Fruit fly (Drosophila melanogaster): ENCODE measurements around the gene SmB.

The SmB gene

DNA sequence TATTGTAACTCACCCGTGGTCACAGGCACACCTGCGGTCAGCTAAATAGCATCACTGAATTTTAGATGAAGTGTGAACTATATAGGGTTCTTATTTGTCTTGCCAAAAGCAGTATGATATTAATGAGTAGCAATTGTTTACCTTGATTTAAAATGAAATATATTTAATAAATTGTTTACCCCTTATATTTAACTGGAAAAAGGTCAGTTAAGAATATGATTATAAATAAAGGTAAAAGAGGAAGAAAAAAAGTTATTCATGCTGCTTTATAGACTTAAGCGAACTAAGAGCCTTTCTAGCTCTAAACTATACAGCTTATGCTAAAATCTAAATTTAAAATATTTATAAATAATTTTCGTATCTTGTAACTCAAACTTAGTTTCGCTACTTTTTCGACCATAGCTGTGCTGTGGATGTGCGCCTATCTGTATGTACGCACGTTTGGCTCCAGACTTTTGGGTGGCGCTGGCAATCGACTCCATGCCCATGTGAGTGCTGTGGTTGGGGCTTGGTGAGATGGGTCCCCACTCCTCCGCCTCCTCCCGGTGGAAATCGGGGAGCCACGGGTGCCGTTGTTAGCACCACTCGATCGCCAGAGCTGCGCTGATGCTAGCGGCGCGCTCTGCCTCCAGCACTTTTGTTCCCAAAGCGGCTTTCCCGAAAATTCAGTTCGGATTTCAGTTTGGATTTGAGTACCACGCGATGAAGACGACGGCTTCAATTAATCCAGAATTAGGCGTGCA, 15.8 kb upstream of the SmB start, which contains the start of gene loh (continued):
- TF ChIP-seq CG13775 (GFP tag; optimal IDR thresholded peaks at IDR 0.05) (peak; percentile 32), CG5180 (GFP tag; optimal IDR thresholded peaks at IDR 0.05) (peak; percentile 65), insv (GFP tag; optimal IDR thresholded peaks at IDR 0.05) (no peak), da (GFP tag; optimal IDR thresholded peaks at IDR 0.05) (no peak), CG12391 (tag; optimal IDR thresholded peaks at IDR 0.05) (peak; percentile 64), Opbp (GFP tag; IDR thresholded peaks at IDR 0.05; ENCODE audit: partially characterized antibody) (no peak), CG7556 (GFP tag; optimal IDR thresholded peaks at IDR 0.05) (peak; percentile 84), CG11723 (GFP tag; optimal IDR thresholded peaks at IDR 0.05) (peak; percentile 53), CG14441 (GFP tag; IDR thresholded peaks at IDR 0.05) (no peak), Jarid2 (GFP tag; optimal IDR thresholded peaks at IDR 0.05) (no peak), Xbp1 (GFP tag; optimal IDR thresholded peaks at IDR 0.05) (peak; percentile 46), Chrac-16 (GFP tag; optimal IDR thresholded peaks at IDR 0.05) (no peak), CG9817 (tag; optimal IDR thresholded peaks at IDR 0.05) (no peak), salm (tag; optimal IDR thresholded peaks at IDR 0.05) (peak; percentile 46)

- TF ChIP-seq ato (GFP tag; IDR thresholded peaks at IDR 0.05; ENCODE audit: partially characterized antibody) (peak; percentile 95), row (GFP tag; IDR thresholded peaks at IDR 0.05) (peak; percentile 40; the same call in 1 of the 3 replicates), CG2712 (tag; optimal IDR thresholded peaks at IDR 0.05) (peak; percentile 23), pfk (GFP tag; optimal IDR thresholded peaks at IDR 0.05) (peak; percentile 70), hbn (GFP tag; IDR thresholded peaks at IDR 0.05; ENCODE audit: partially characterized antibody) (peak; percentile 68), MBD-R2 (GFP tag; IDR thresholded peaks at IDR 0.05) (peak; percentile 69), Myb (GFP tag; optimal IDR thresholded peaks at IDR 0.05) (peak; percentile 4), Opbp (GFP tag; IDR thresholded peaks at IDR 0.05; ENCODE audit: partially characterized antibody) (peak; percentile 77; the same call in 2 of the 3 replicates), MESR4 (GFP tag; optimal IDR thresholded peaks at IDR 0.05) (peak; percentile 16), ci (GFP tag; IDR thresholded peaks at IDR 0.05) (no peak), sens (GFP tag) (peak; percentile 75), stwl (tag; optimal IDR thresholded peaks at IDR 0.05) (peak; percentile 79), CoRest (tag; optimal IDR thresholded peaks at IDR 0.05) (peak; percentile 5), HLH54F (GFP tag; optimal IDR thresholded peaks at IDR 0.05) (no peak), CG12659 (GFP tag; optimal IDR thresholded peaks at IDR 0.05) (peak; percentile 65), bbx (GFP tag; IDR thresholded peaks at IDR 0.05; ENCODE audit: partially characterized antibody) (peak; percentile 89), HmgZ (tag; optimal IDR thresholded peaks at IDR 0.05) (peak; percentile 5), Scr (GFP tag; IDR thresholded peaks at IDR 0.05; ENCODE audit: partially characterized antibody) (peak; percentile 79), CG4820 (GFP tag; optimal IDR thresholded peaks at IDR 0.05) (no peak), CG14860 (GFP tag; IDR thresholded peaks at IDR 0.05; ENCODE audit: partially characterized antibody) (peak; percentile 93), CG9215 (GFP tag; IDR thresholded peaks at IDR 0.05) (no peak), inv (GFP tag; IDR thresholded peaks at IDR 0.05; ENCODE audit: partially characterized antibody) (peak; percentile 73), CG8478 (optimal IDR thresholded peaks at IDR 0.05) (no peak), Dref (GFP tag; IDR thresholded peaks at IDR 0.05) (peak; percentile 93), HLH4C (GFP tag; IDR thresholded peaks at IDR 0.05; ENCODE audit: partially characterized antibody) (peak; percentile 94), CG8290 (GFP tag; optimal IDR thresholded peaks at IDR 0.05) (peak; percentile 38), CG8290 (tag; optimal IDR thresholded peaks at IDR 0.05) (no peak), amos (GFP tag; IDR thresholded peaks at IDR 0.05; ENCODE audit: partially characterized antibody) (peak; percentile 84; the same call in 1 of the 2 replicates), sna (GFP tag; IDR thresholded peaks at IDR 0.05; ENCODE audit: partially characterized antibody) (peak; percentile 83), tna (GFP tag; IDR thresholded peaks at IDR 0.05; ENCODE audit: partially characterized antibody) (peak; percentile 93), Sry-δ (GFP tag; optimal IDR thresholded peaks at IDR 0.05) (peak; percentile 38), CG1603 (tag; optimal IDR thresholded peaks at IDR 0.05) (peak; percentile 99), CG7963 (GFP tag; IDR thresholded peaks at IDR 0.05; ENCODE audit: partially characterized antibody) (peak; percentile 90), vnd (GFP tag; IDR thresholded peaks at IDR 0.05; ENCODE audit: partially characterized antibody) (peak; percentile 88)
These were observed 12.7 kb upstream of the SmB start, which contains the start of gene Nse4 for dm6 chr2L:10439174-10439573. Gene Nse4 (plus strand): TSS chr2L:10439440.
